Fruit fly (Drosophila melanogaster) whole organism: ENCODE measurements around the gene CG15046.
A peak's percentile ranks its signal among the peaks of the same experiment; 100 is the strongest.

Source experiments
- CG8478 ChIP-seq: fragments of >200 bp; optimal IDR thresholded peaks from 2 replicates; lab custom pipeline; 2018; ENCODE audit warnings: inconsistent platforms
- Dll ChIP-seq: fragments of >200 bp; optimal IDR thresholded peaks from 2 replicates; lab custom pipeline; 2017
- EcR ChIP-seq, 2 experiments: fragments of >200 bp; optimal IDR thresholded peaks; 2 replicates each; lab custom pipeline; 2017; ENCODE audit warnings: missing biosample characterization in 2 of 2, missing genetic modification characterization in 2 of 2, missing genetic modification reagents in 2 of 2
- pan ChIP-seq: fragments of >200 bp; optimal IDR thresholded peaks from 2 replicates; lab custom pipeline; 2017
- psq ChIP-seq: fragments of >200 bp; optimal IDR thresholded peaks from 2 replicates; lab custom pipeline; 2017
- usp ChIP-seq: fragments of >200 bp; optimal IDR thresholded peaks from 2 replicates; lab custom pipeline; 2017; ENCODE audit warnings: missing biosample characterization, missing genetic modification characterization, mixed read lengths

CG15046 gene

dm6 chrX:18489509-18489908 is at the start of gene CG15046:
TSS of gene CG15046 (minus strand) at chrX:18489620.
- no peak for TF ChIP-seq EcR (GFP tag; optimal IDR thresholded peaks at IDR 0.05; lab: Kevin White, UChicago)
- peak; percentile 64 for TF ChIP-seq Dll (lab: Kevin White, UChicago)

- TF ChIP-seq pan (no peak), psq (lab: Kevin White, UChicago) (no peak)
Observed at dm6 chrX:18538204-18538864, 48.9 kb upstream of the CG15046 start.

- TF ChIP-seq pan = no peak
- no peak for TF ChIP-seq EcR (GFP tag; optimal IDR thresholded peaks at IDR 0.05; lab: Kevin White, UChicago)
- no peak for TF ChIP-seq usp (GFP tag; lab: Kevin White, UChicago)
- no peak for TF ChIP-seq psq (lab: Kevin White, UChicago)
- no peak for TF ChIP-seq Dll (lab: Kevin White, UChicago)
- no peak for TF ChIP-seq CG8478 (lab: Kevin White, UChicago)
Observed at dm6 chrX:18537066-18537759, 47.8 kb upstream of the CG15046 start.

- TF ChIP-seq Dll (lab: Kevin White, UChicago) (peak; percentile 80), psq (lab: Kevin White, UChicago) (no peak)
Observed at dm6 chrX:18534393-18534792, 45.0 kb upstream of the CG15046 start.

dm6 chrX:18533308-18533707 is 43.9 kb upstream of the CG15046 start:
- TF ChIP-seq pan = no peak
- TF ChIP-seq EcR (GFP tag; optimal IDR thresholded peaks at IDR 0.05; lab: Kevin White, UChicago) = no peak
- TF ChIP-seq usp (GFP tag; lab: Kevin White, UChicago) = no peak
- no peak for TF ChIP-seq CG8478 (lab: Kevin White, UChicago)
- no peak for TF ChIP-seq Dll (lab: Kevin White, UChicago)
- TF ChIP-seq psq (lab: Kevin White, UChicago) = no peak

- TF ChIP-seq psq (lab: Kevin White, UChicago) (no peak), CG8478 (lab: Kevin White, UChicago) (no peak), Dll (lab: Kevin White, UChicago) (no peak), usp (GFP tag; lab: Kevin White, UChicago) (no peak), EcR (GFP tag; optimal IDR thresholded peaks at IDR 0.05; lab: Kevin White, UChicago) (no peak), pan (no peak)
Observed at dm6 chrX:18528166-18528733, 38.8 kb upstream of the CG15046 start, which contains the start of the genes CG15042 and CG15047. TSS of gene CG15042 (minus strand) at chrX:18528266. TSS of gene CG15047 (plus strand) at chrX:18528683.

dm6 chrX:18524594-18525266 is 35.3 kb upstream of the CG15046 start:
- no peak for TF ChIP-seq psq (lab: Kevin White, UChicago)
- TF ChIP-seq pan = no peak
- no peak for TF ChIP-seq usp (GFP tag; lab: Kevin White, UChicago)
- no peak for TF ChIP-seq EcR (GFP tag; optimal IDR thresholded peaks at IDR 0.05; lab: Kevin White, UChicago)
- no peak for TF ChIP-seq Dll (lab: Kevin White, UChicago)
- no peak for TF ChIP-seq CG8478 (lab: Kevin White, UChicago)

dm6 chrX:18523146-18523812 is 33.9 kb upstream of the CG15046 start:
- TF ChIP-seq EcR (GFP tag; optimal IDR thresholded peaks at IDR 0.05; lab: Kevin White, UChicago) (no peak), usp (GFP tag; lab: Kevin White, UChicago) (no peak), psq (lab: Kevin White, UChicago) (no peak), CG8478 (lab: Kevin White, UChicago) (no peak), pan (no peak), Dll (lab: Kevin White, UChicago) (no peak)

dm6 chrX:18522395-18523104 is 33.1 kb upstream of the CG15046 start, which contains the start of gene CG6481:
TSS of gene CG6481 (minus strand) at chrX:18522445.
- TF ChIP-seq psq (lab: Kevin White, UChicago) (no peak), usp (GFP tag; lab: Kevin White, UChicago) (no peak), CG8478 (lab: Kevin White, UChicago) (no peak), pan (no peak), Dll (lab: Kevin White, UChicago) (no peak), EcR (GFP tag; optimal IDR thresholded peaks at IDR 0.05; lab: Kevin White, UChicago) (no peak)

dm6 chrX:18520360-18520759 is 30.9 kb upstream of the CG15046 start:
- TF ChIP-seq usp (GFP tag; lab: Kevin White, UChicago) (no peak), Dll (lab: Kevin White, UChicago) (no peak), CG8478 (lab: Kevin White, UChicago) (no peak), psq (lab: Kevin White, UChicago) (no peak), EcR (GFP tag; optimal IDR thresholded peaks at IDR 0.05; lab: Kevin White, UChicago) (no peak), pan (no peak)
